Fruit fly (Drosophila melanogaster): ENCODE data around the gene unc.

unc gene

dm6 chrX:21124176-21124575 is 7.5 kb upstream of the unc start (continued):
- peak; percentile 53 for TF ChIP-seq odd (GFP tag; optimal IDR thresholded peaks at IDR 0.05)
- peak; percentile 57 for TF ChIP-seq Ada2b (GFP tag; IDR thresholded peaks at IDR 0.05)
- peak; percentile 81 for TF ChIP-seq nmo (GFP tag; optimal IDR thresholded peaks at IDR 0.05)
- no peak for TF ChIP-seq CG8478 (optimal IDR thresholded peaks at IDR 0.05)
- TF ChIP-seq CG3065 (GFP tag; optimal IDR thresholded peaks at IDR 0.05): peak; percentile 17
- TF ChIP-seq CG16815 (GFP tag; optimal IDR thresholded peaks at IDR 0.05): peak; percentile 40
- TF ChIP-seq CG12769 (tag; optimal IDR thresholded peaks at IDR 0.05): peak; percentile 72
- peak; percentile 14 for TF ChIP-seq Lhr (GFP tag; optimal IDR thresholded peaks at IDR 0.05)
- TF ChIP-seq CG14667 (GFP tag; IDR thresholded peaks at IDR 0.05): peak; percentile 43
- no peak for TF ChIP-seq dan (GFP tag; IDR thresholded peaks at IDR 0.05)
- TF ChIP-seq bbx (GFP tag; IDR thresholded peaks at IDR 0.05; ENCODE audit: partially characterized antibody): no peak
- peak; percentile 35 for TF ChIP-seq scrt (GFP tag; optimal IDR thresholded peaks at IDR 0.05)
- TF ChIP-seq NK7.1 (GFP tag; optimal IDR thresholded peaks at IDR 0.05): peak; percentile 7
- TF ChIP-seq CG10267 (tag; optimal IDR thresholded peaks at IDR 0.05): peak; percentile 62
- TF ChIP-seq CG15479 (GFP tag; optimal IDR thresholded peaks at IDR 0.05): no peak
- TF ChIP-seq Vsx1 (GFP tag; optimal IDR thresholded peaks at IDR 0.05): peak; percentile 35
- TF ChIP-seq CG8924 (tag; optimal IDR thresholded peaks at IDR 0.05): peak; percentile 76
- peak; percentile 40; the same call in 1 of the 2 replicates for TF ChIP-seq CG10959 (GFP tag; IDR thresholded peaks at IDR 0.05)
- TF ChIP-seq vvl (GFP tag; IDR thresholded peaks at IDR 0.05): no peak; the same call in 1 of the 2 replicates
- peak; percentile 74 for TF ChIP-seq CG13424 (tag; optimal IDR thresholded peaks at IDR 0.05)
- peak; percentile 44 for TF ChIP-seq caup (GFP tag; optimal IDR thresholded peaks at IDR 0.05; ENCODE audit: severe bottlenecking)
- TF ChIP-seq amos (GFP tag; IDR thresholded peaks at IDR 0.05; ENCODE audit: partially characterized antibody): no peak
- TF ChIP-seq slou (GFP tag; optimal IDR thresholded peaks at IDR 0.05): peak; percentile 45
- peak; percentile 27 for TF ChIP-seq BtbVII (GFP tag; optimal IDR thresholded peaks at IDR 0.05)
- TF ChIP-seq Sry-δ (GFP tag; optimal IDR thresholded peaks at IDR 0.05): no peak
- peak; percentile 37; the same call in 1 of the 2 replicates for TF ChIP-seq CG9215 (GFP tag; IDR thresholded peaks at IDR 0.05)
- no peak for TF ChIP-seq CG8944 (GFP tag; optimal IDR thresholded peaks at IDR 0.05)
- peak; percentile 5 for TF ChIP-seq Bdp1 (GFP tag; optimal IDR thresholded peaks at IDR 0.05)
- no peak for TF ChIP-seq kay (GFP tag; optimal IDR thresholded peaks at IDR 0.05)
- TF ChIP-seq knrl (GFP tag; IDR thresholded peaks at IDR 0.05; ENCODE audit: partially characterized antibody): no peak
- TF ChIP-seq CG11093 (GFP tag; IDR thresholded peaks at IDR 0.05): no peak
- 0 out of 2 replicates have a peak, but pooled peaks have one; percentile 35 for TF ChIP-seq Nf-YA (GFP tag; IDR thresholded peaks at IDR 0.05)
- TF ChIP-seq gro (GFP tag; optimal IDR thresholded peaks at IDR 0.05): no peak
- peak; percentile 68 for TF ChIP-seq H2.0 (GFP tag; IDR thresholded peaks at IDR 0.05)
- peak; percentile 36; the same call in 1 of the 2 replicates for TF ChIP-seq E2f2 (GFP tag; IDR thresholded peaks at IDR 0.05)
- peak; percentile 50 for TF ChIP-seq CG4820 (GFP tag; optimal IDR thresholded peaks at IDR 0.05)
- TF ChIP-seq ind (GFP tag; optimal IDR thresholded peaks at IDR 0.05): peak; percentile 61
- no peak for TF ChIP-seq cas (GFP tag; IDR thresholded peaks at IDR 0.05)
- peak; percentile 65 for TF ChIP-seq lmd (GFP tag; IDR thresholded peaks at IDR 0.05)
- no peak for TF ChIP-seq HmgD (GFP tag; optimal IDR thresholded peaks at IDR 0.05)
- TF ChIP-seq inv (GFP tag; IDR thresholded peaks at IDR 0.05; ENCODE audit: partially characterized antibody): no peak
- peak; percentile 67 for TF ChIP-seq Hr3 (GFP tag; optimal IDR thresholded peaks at IDR 0.05)
- TF ChIP-seq CG15514 (GFP tag; optimal IDR thresholded peaks at IDR 0.05): peak; percentile 35
- TF ChIP-seq H15 (GFP tag; IDR thresholded peaks at IDR 0.05): no peak; the same call in 2 of the 3 replicates
- no peak for TF ChIP-seq gfzf (GFP tag; optimal IDR thresholded peaks at IDR 0.05)
- TF ChIP-seq CG6854 (GFP tag; optimal IDR thresholded peaks at IDR 0.05): no peak
- no peak for TF ChIP-seq sna (GFP tag; IDR thresholded peaks at IDR 0.05; ENCODE audit: partially characterized antibody)
- no peak for TF ChIP-seq pan (optimal IDR thresholded peaks at IDR 0.05)
- peak in 1 of 2 experiments; percentile 73 for TF ChIP-seq pan (GFP tag; optimal IDR thresholded peaks at IDR 0.05 in 1 of 2, IDR thresholded peaks at IDR 0.05 in 1 of 2)
- no peak for TF ChIP-seq CG7745 (tag; optimal IDR thresholded peaks at IDR 0.05)
- TF ChIP-seq z (GFP tag; IDR thresholded peaks at IDR 0.05): no peak

Data from whole organism, embryonic.